Fruit fly (Drosophila melanogaster): ENCODE results near the gene CG3817.

Gene CG3817

dm6 chr3R:14878145-14878544 lies 20.4 kb upstream of the CG3817 start (continued):
- no peak for TF ChIP-seq pan (optimal IDR thresholded peaks at IDR 0.05)
- TF ChIP-seq pan (GFP tag; optimal IDR thresholded peaks at IDR 0.05 in 1 of 2, IDR thresholded peaks at IDR 0.05 in 1 of 2): no peak
- no peak for TF ChIP-seq CG11247 (GFP tag; IDR thresholded peaks at IDR 0.05)
- peak; percentile 36 for TF ChIP-seq dmrt99B (tag; optimal IDR thresholded peaks at IDR 0.05)
- TF ChIP-seq HLHmδ (GFP tag; optimal IDR thresholded peaks at IDR 0.05): no peak
- TF ChIP-seq CG3065 (GFP tag; optimal IDR thresholded peaks at IDR 0.05): no peak
- TF ChIP-seq CG10654 (GFP tag; optimal IDR thresholded peaks at IDR 0.05): no peak
- no peak for TF ChIP-seq hkb (optimal IDR thresholded peaks at IDR 0.05)
- TF ChIP-seq hkb (GFP tag; IDR thresholded peaks at IDR 0.05): 0 out of 2 replicates have a peak, but pooled peaks have one; percentile 8
- TF ChIP-seq CG6813 (GFP tag; optimal IDR thresholded peaks at IDR 0.05): no peak
- no peak for TF ChIP-seq gsb-n (tag; optimal IDR thresholded peaks at IDR 0.05)
- no peak for TF ChIP-seq Camta (GFP tag; optimal IDR thresholded peaks at IDR 0.05)
- 0 out of 2 replicates have a peak, but pooled peaks have one; percentile 23 for TF ChIP-seq Rfx (GFP tag; IDR thresholded peaks at IDR 0.05)
- no peak for TF ChIP-seq Ets97D (GFP tag; optimal IDR thresholded peaks at IDR 0.05)
- TF ChIP-seq CG8924 (tag; optimal IDR thresholded peaks at IDR 0.05): no peak
- no peak for TF ChIP-seq Atf3 (GFP tag; optimal IDR thresholded peaks at IDR 0.05)
- peak; percentile 9 to 57 for TF ChIP-seq Pdp1 (GFP tag; optimal IDR thresholded peaks at IDR 0.05)
- no peak for TF ChIP-seq CG15601 (tag; optimal IDR thresholded peaks at IDR 0.05)
- TF ChIP-seq fd3F (GFP tag; optimal IDR thresholded peaks at IDR 0.05): no peak
- no peak for TF ChIP-seq CG17385 (GFP tag; optimal IDR thresholded peaks at IDR 0.05)
- no peak for TF ChIP-seq slou (GFP tag; optimal IDR thresholded peaks at IDR 0.05)
- TF ChIP-seq insv (GFP tag; optimal IDR thresholded peaks at IDR 0.05): no peak
- no peak for TF ChIP-seq CG16815 (GFP tag; optimal IDR thresholded peaks at IDR 0.05)
- peak; percentile 29 for TF ChIP-seq Fer3 (tag; optimal IDR thresholded peaks at IDR 0.05)
- no peak for TF ChIP-seq hb (GFP tag; IDR thresholded peaks at IDR 0.05; ENCODE audit: partially characterized antibody)
- no peak for TF ChIP-seq BtbVII (GFP tag; optimal IDR thresholded peaks at IDR 0.05)
- TF ChIP-seq Scr (GFP tag; IDR thresholded peaks at IDR 0.05; ENCODE audit: partially characterized antibody): no peak
- no peak for TF ChIP-seq Oli (tag; optimal IDR thresholded peaks at IDR 0.05)
- no peak for TF ChIP-seq Stat92E (GFP tag; optimal IDR thresholded peaks at IDR 0.05)
- peak; percentile 63 for TF ChIP-seq sens (GFP tag)
- TF ChIP-seq Sox100B (GFP tag; optimal IDR thresholded peaks at IDR 0.05): no peak
- TF ChIP-seq CG18599 (GFP tag; optimal IDR thresholded peaks at IDR 0.05): peak; percentile 66
- no peak for TF ChIP-seq CG33213 (GFP tag; optimal IDR thresholded peaks at IDR 0.05)
- TF ChIP-seq Dip2 (GFP tag; IDR thresholded peaks at IDR 0.05): no peak
- TF ChIP-seq dati (GFP tag; IDR thresholded peaks at IDR 0.05): no peak
- TF ChIP-seq fru (optimal IDR thresholded peaks at IDR 0.05): no peak
- TF ChIP-seq zf30C (GFP tag; optimal IDR thresholded peaks at IDR 0.05): peak; percentile 23
- no peak for TF ChIP-seq Fer2 (tag; optimal IDR thresholded peaks at IDR 0.05)
- no peak for TF ChIP-seq BEAF-32 (GFP tag; optimal IDR thresholded peaks at IDR 0.05)
- TF ChIP-seq CG4424 (GFP tag; optimal IDR thresholded peaks at IDR 0.05): no peak
- peak; percentile 38 for TF ChIP-seq Fer1 (GFP tag; optimal IDR thresholded peaks at IDR 0.05)
- TF ChIP-seq NC2β (GFP tag; optimal IDR thresholded peaks at IDR 0.05): no peak
- no peak for TF ChIP-seq ase (GFP tag; IDR thresholded peaks at IDR 0.05)
- TF ChIP-seq so (GFP tag; IDR thresholded peaks at IDR 0.05): 0 out of 3 replicates have a peak, but pooled peaks have one; percentile 16
- TF ChIP-seq Optix (GFP tag; IDR thresholded peaks at IDR 0.05): no peak
- TF ChIP-seq cg (GFP tag; optimal IDR thresholded peaks at IDR 0.05): no peak
- no peak for TF ChIP-seq TFAM (GFP tag; optimal IDR thresholded peaks at IDR 0.05)
- peak; percentile 42 for TF ChIP-seq scrt (GFP tag; optimal IDR thresholded peaks at IDR 0.05)
- peak; percentile 70 for TF ChIP-seq abd-A (tag; optimal IDR thresholded peaks at IDR 0.05)
- TF ChIP-seq CG13296 (GFP tag; optimal IDR thresholded peaks at IDR 0.05): peak; percentile 19
- TF ChIP-seq NC2α (GFP tag; optimal IDR thresholded peaks at IDR 0.05): no peak
